Fruit fly (Drosophila melanogaster) whole organism, embryonic: ENCODE results near the gene CG43845.
A peak's percentile ranks its signal among the peaks of the same experiment; 100 is the strongest.

Experiments
- Bteb2 ChIP-seq: fragments of 200-800 bp; sonication (Bioruptor generic); optimal IDR thresholded peaks from 2 replicates; lab custom pipeline; 2016; ENCODE audit warnings: missing biosample characterization, missing genetic modification characterization
- CG10462 ChIP-seq: fragments of 200-800 bp; sonication (Bioruptor generic); optimal IDR thresholded peaks from 2 replicates; lab custom pipeline; 2016; ENCODE audit warnings: missing biosample characterization, missing genetic modification characterization
- CG10959 ChIP-seq: fragments of 200-800 bp; sonication (Bioruptor generic); IDR thresholded peaks from 2 replicates; pipeline ENCODE4 v1.3.6; 2022; ENCODE audit warnings: missing biosample characterization, missing genetic modification characterization
- CG11560 ChIP-seq: fragments of 200-800 bp; sonication (Bioruptor generic); IDR thresholded peaks from 3 replicates; pipeline ENCODE4 v1.3.6; 2022; ENCODE audit warnings: missing biosample characterization, missing genetic modification characterization
- CG11696 ChIP-seq: fragments of 200-800 bp; sonication (Bioruptor generic); IDR thresholded peaks from 2 replicates; pipeline ENCODE4 v1.3.6; 2022; ENCODE audit warnings: missing biosample characterization, missing genetic modification characterization
- CG12071 ChIP-seq: fragments of 200-800 bp; sonication (Bioruptor generic); optimal IDR thresholded peaks from 3 replicates; lab custom pipeline; 2018; ENCODE audit warnings: missing biosample characterization, mild to moderate bottlenecking, missing genetic modification characterization
- CG14441 ChIP-seq: fragments of 200-800 bp; sonication (Bioruptor generic); IDR thresholded peaks from 2 replicates; pipeline ENCODE4 v1.3.6; 2022; ENCODE audit warnings: missing biosample characterization, missing genetic modification characterization
- CG14710 ChIP-seq: fragments of 200-800 bp; sonication (Bioruptor generic); optimal IDR thresholded peaks from 3 replicates; lab custom pipeline; 2019; ENCODE audit warnings: missing biosample characterization, mild to moderate bottlenecking, missing genetic modification characterization, moderate library complexity
- CG16815 ChIP-seq: fragments of 200-800 bp; sonication (Bioruptor generic); optimal IDR thresholded peaks from 3 replicates; lab custom pipeline; 2017; ENCODE audit warnings: missing biosample characterization, mild to moderate bottlenecking, missing genetic modification characterization
- CG17328 ChIP-seq: fragments of 200-800 bp; sonication (Bioruptor generic); IDR thresholded peaks from 2 replicates; pipeline ENCODE4 v1.3.6; 2022; ENCODE audit warnings: missing biosample characterization, missing genetic modification characterization
- CG1792 ChIP-seq: fragments of 200-800 bp; sonication (Bioruptor generic); optimal IDR thresholded peaks from 2 replicates; lab custom pipeline; 2016; ENCODE audit warnings: missing biosample characterization, missing genetic modification characterization
- CG2116 ChIP-seq: fragments of 200-800 bp; sonication (Bioruptor generic); optimal IDR thresholded peaks from 3 replicates; lab custom pipeline; 2018; ENCODE audit warnings: missing biosample characterization, mild to moderate bottlenecking, missing genetic modification characterization
- CG2889 ChIP-seq: fragments of 200-800 bp; sonication (Bioruptor generic); IDR thresholded peaks from 3 replicates; pipeline ENCODE4 v1.3.6; 2022; ENCODE audit warnings: missing biosample characterization, missing genetic modification characterization
- CG31441 ChIP-seq: fragments of 200-800 bp; sonication (Bioruptor generic); IDR thresholded peaks from 2 replicates; pipeline ENCODE4 v1.3.6; 2022; ENCODE audit warnings: missing biosample characterization, missing genetic modification characterization
- CG32532 ChIP-seq: fragments of 200-800 bp; sonication (Bioruptor generic); IDR thresholded peaks from 2 replicates; pipeline ENCODE4 v1.3.6; 2022; ENCODE audit warnings: missing biosample characterization, missing genetic modification characterization
- CG34422 ChIP-seq: fragments of 200-800 bp; sonication (Bioruptor generic); IDR thresholded peaks from 3 replicates; pipeline ENCODE4 v1.3.6; 2022; ENCODE audit warnings: missing biosample characterization, missing genetic modification characterization
- CG5245 ChIP-seq: fragments of 200-800 bp; sonication (Bioruptor generic); optimal IDR thresholded peaks from 3 replicates; lab custom pipeline; 2016; ENCODE audit warnings: missing biosample characterization, missing genetic modification characterization
- CG7556 ChIP-seq: fragments of 200-800 bp; sonication (Bioruptor generic); optimal IDR thresholded peaks from 2 replicates; lab custom pipeline; 2017; ENCODE audit warnings: missing biosample characterization, mild to moderate bottlenecking, missing genetic modification characterization
- CG8944 ChIP-seq: fragments of 200-800 bp; sonication (Bioruptor generic); optimal IDR thresholded peaks from 3 replicates; lab custom pipeline; 2016; ENCODE audit warnings: missing biosample characterization, missing genetic modification characterization
- CG9797 ChIP-seq: fragments of 200-800 bp; sonication (Bioruptor generic); optimal IDR thresholded peaks from 3 replicates; lab custom pipeline; 2018; ENCODE audit warnings: missing biosample characterization, mild to moderate bottlenecking, missing genetic modification characterization
- CHES-1-like ChIP-seq: fragments of 200-800 bp; sonication (Bioruptor generic); optimal IDR thresholded peaks from 2 replicates; lab custom pipeline; 2016; ENCODE audit warnings: missing biosample characterization, missing genetic modification characterization
- Drgx ChIP-seq: fragments of 200-800 bp; sonication (Bioruptor generic); IDR thresholded peaks from 2 replicates; pipeline ENCODE4 v1.3.6; 2022; ENCODE audit warnings: missing biosample characterization, missing genetic modification characterization
- ERR ChIP-seq: fragments of 200-800 bp; sonication (Bioruptor generic); optimal IDR thresholded peaks from 2 replicates; lab custom pipeline; 2016; ENCODE audit warnings: missing biosample characterization, missing genetic modification characterization
- Gug ChIP-seq: fragments of 200-800 bp; sonication (Bioruptor generic); IDR thresholded peaks from 4 replicates; pipeline ENCODE4 v1.3.6; 2022; ENCODE audit warnings: missing biosample characterization, missing genetic modification characterization
- H2.0 ChIP-seq: fragments of 200-800 bp; sonication (Bioruptor generic); IDR thresholded peaks from 2 replicates; pipeline ENCODE4 v1.3.6; 2022; ENCODE audit warnings: missing biosample characterization, missing genetic modification characterization
- HLH4C ChIP-seq: fragments of 200-800 bp; sonication (Bioruptor generic); IDR thresholded peaks from 3 replicates; pipeline ENCODE4 v1.3.6; 2022; ENCODE audit warnings: missing biosample characterization, missing genetic modification characterization; ENCODE audit not compliant: partially characterized antibody
- MESR4 ChIP-seq: fragments of 200-800 bp; sonication (Bioruptor generic); optimal IDR thresholded peaks from 2 replicates; lab custom pipeline; 2018; ENCODE audit warnings: missing biosample characterization, mild to moderate bottlenecking, missing genetic modification characterization, moderate library complexity
- Mes4 ChIP-seq: fragments of 200-800 bp; sonication (Bioruptor generic); optimal IDR thresholded peaks from 2 replicates; lab custom pipeline; 2016; ENCODE audit warnings: missing biosample characterization, missing genetic modification characterization
- NFAT ChIP-seq: fragments of 200-800 bp; sonication (Bioruptor generic); IDR thresholded peaks from 2 replicates; pipeline ENCODE4 v1.3.6; 2022; ENCODE audit warnings: missing biosample characterization, missing genetic modification characterization
- Neu2 ChIP-seq: fragments of 200-800 bp; sonication (Bioruptor generic); optimal IDR thresholded peaks from 3 replicates; lab custom pipeline; 2016; ENCODE audit warnings: missing biosample characterization, missing genetic modification characterization, borderline replicate concordance
- Oaz ChIP-seq: fragments of 200-800 bp; sonication (Bioruptor generic); IDR thresholded peaks from 2 replicates; pipeline ENCODE4 v1.3.6; 2022; ENCODE audit warnings: missing biosample characterization, missing genetic modification characterization
- Poxn ChIP-seq: fragments of 200-800 bp; sonication (Bioruptor generic); IDR thresholded peaks from 2 replicates; pipeline ENCODE4 v1.3.6; 2022; ENCODE audit warnings: missing biosample characterization, missing genetic modification characterization
- Rfx ChIP-seq: fragments of 200-800 bp; sonication (Bioruptor generic); IDR thresholded peaks from 2 replicates; pipeline ENCODE4 v1.3.6; 2022; ENCODE audit warnings: missing biosample characterization, missing genetic modification characterization
- Rx ChIP-seq: fragments of 200-800 bp; sonication (Bioruptor generic); IDR thresholded peaks from 2 replicates; pipeline ENCODE4 v1.3.6; 2022; ENCODE audit warnings: missing biosample characterization, missing genetic modification characterization
- Sin3A ChIP-seq: fragments of >200 bp; optimal IDR thresholded peaks from 2 replicates; lab custom pipeline; 2018
- abd-A ChIP-seq: fragments of 200-800 bp; sonication (Bioruptor generic); optimal IDR thresholded peaks from 3 replicates; lab custom pipeline; 2019; ENCODE audit warnings: missing biosample characterization, mild to moderate bottlenecking, missing genetic modification characterization, moderate library complexity
- caup ChIP-seq: fragments of 200-800 bp; sonication (Bioruptor generic); optimal IDR thresholded peaks from 3 replicates; lab custom pipeline; 2017; ENCODE audit warnings: missing biosample characterization, mild to moderate bottlenecking, missing genetic modification characterization, moderate library complexity; ENCODE audit not compliant: severe bottlenecking
- cg ChIP-seq: fragments of 200-800 bp; sonication (Bioruptor generic); optimal IDR thresholded peaks from 3 replicates; lab custom pipeline; 2019; ENCODE audit warnings: missing biosample characterization, mild to moderate bottlenecking, missing genetic modification characterization, moderate library complexity
- corto ChIP-seq: fragments of 200-800 bp; sonication (Bioruptor generic); optimal IDR thresholded peaks from 2 replicates; lab custom pipeline; 2016; ENCODE audit warnings: missing biosample characterization, mild to moderate bottlenecking, missing genetic modification characterization, moderate library complexity
- crp ChIP-seq, 2 experiments: fragments of 200-800 bp; sonication (Bioruptor generic); optimal IDR thresholded peaks; 2 replicates in 1 of 2; 3 replicates in 1 of 2; lab custom pipeline; 2017; ENCODE audit warnings: missing biosample characterization in 2 of 2, missing genetic modification characterization in 2 of 2, mild to moderate bottlenecking in 1 of 2, moderate library complexity in 1 of 2
- emc ChIP-seq: fragments of 200-800 bp; sonication (Bioruptor generic); optimal IDR thresholded peaks from 2 replicates; lab custom pipeline; 2016; ENCODE audit warnings: missing biosample characterization, missing genetic modification characterization
- esg ChIP-seq: fragments of 200-800 bp; sonication (Bioruptor generic); conservative IDR thresholded peaks from 2 replicates; pipeline ENCODE4 v1.3.6; 2022; ENCODE audit warnings: missing biosample characterization, missing genetic modification characterization
- gfzf ChIP-seq: fragments of 200-800 bp; sonication (Bioruptor generic); optimal IDR thresholded peaks from 2 replicates; lab custom pipeline; 2016; ENCODE audit warnings: missing biosample characterization, mild to moderate bottlenecking, missing genetic modification characterization, moderate library complexity
- ken ChIP-seq: fragments of 200-800 bp; sonication (Bioruptor generic); IDR thresholded peaks from 3 replicates; pipeline ENCODE4 v1.3.6; 2022; ENCODE audit warnings: missing biosample characterization, missing genetic modification characterization
- lbe ChIP-seq: fragments of 200-800 bp; sonication (Bioruptor generic); optimal IDR thresholded peaks from 2 replicates; lab custom pipeline; 2016; ENCODE audit warnings: missing biosample characterization, mild to moderate bottlenecking, missing genetic modification characterization
- luna ChIP-seq: fragments of 200-800 bp; sonication (Bioruptor generic); optimal IDR thresholded peaks from 2 replicates; lab custom pipeline; 2016; ENCODE audit warnings: missing biosample characterization, missing genetic modification characterization
- p53 ChIP-seq: fragments of 200-800 bp; sonication (Bioruptor generic); optimal IDR thresholded peaks from 2 replicates; lab custom pipeline; 2016; ENCODE audit warnings: missing biosample characterization, missing genetic modification characterization
- pita ChIP-seq: fragments of 200-800 bp; sonication (Bioruptor generic); optimal IDR thresholded peaks from 2 replicates; lab custom pipeline; 2017; ENCODE audit warnings: missing biosample characterization, mild to moderate bottlenecking, missing genetic modification characterization
- repo ChIP-seq: fragments of 200-800 bp; sonication (Bioruptor generic); optimal IDR thresholded peaks from 2 replicates; lab custom pipeline; 2016; ENCODE audit warnings: missing biosample characterization, missing genetic modification characterization
- slbo ChIP-seq: fragments of 200-800 bp; sonication (Bioruptor generic); IDR thresholded peaks from 2 replicates; pipeline ENCODE4 v1.3.6; 2022; ENCODE audit warnings: missing biosample characterization, missing genetic modification characterization
- trem ChIP-seq: fragments of 200-800 bp; optimal IDR thresholded peaks from 3 replicates; lab custom pipeline; 2019; ENCODE audit warnings: missing biosample characterization, mild to moderate bottlenecking, missing genetic modification characterization, moderate library complexity
- tx ChIP-seq: fragments of 200-800 bp; sonication (Bioruptor generic); optimal IDR thresholded peaks from 2 replicates; lab custom pipeline; 2016; ENCODE audit warnings: missing biosample characterization, missing genetic modification characterization

The CG43845 gene

DNA sequence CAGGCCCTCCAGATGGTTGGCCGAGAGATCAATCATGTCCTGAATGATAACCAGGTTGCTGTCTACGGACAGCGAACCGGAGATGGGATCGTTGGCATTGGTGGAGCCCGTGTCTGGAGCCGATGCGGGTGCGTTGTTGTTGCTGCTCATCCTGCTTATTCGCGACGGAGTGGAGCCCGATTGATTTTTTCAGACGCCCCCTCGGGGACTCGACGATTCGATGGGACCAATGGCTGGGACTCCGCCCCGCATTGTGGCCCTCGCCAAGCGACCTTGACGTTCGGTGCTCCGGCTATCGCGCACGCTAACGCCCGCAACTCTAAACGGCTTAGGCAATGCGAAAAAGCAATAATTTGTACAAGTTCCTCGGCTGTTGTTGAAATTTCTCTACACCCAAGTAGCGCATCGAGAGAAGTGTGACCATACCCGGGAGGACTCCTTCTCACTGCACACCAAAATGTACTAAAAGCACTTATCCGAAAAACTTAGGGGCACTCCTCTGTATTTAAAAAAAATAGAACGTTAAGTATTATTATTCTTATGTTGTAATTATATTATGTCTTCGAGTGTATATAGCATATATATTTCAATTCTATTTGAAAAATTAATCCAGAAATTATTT, 39.3 kb downstream of the CG43845 start, which contains the start of gene ksr (continued):
- no peak for TF ChIP-seq NFAT (GFP tag; lab: Robert Waterston, UW)
- TF ChIP-seq CG12071 (GFP tag; lab: Kevin White, UChicago) = no peak
- no peak for TF ChIP-seq Rx (GFP tag; lab: Robert Waterston, UW)
- TF ChIP-seq CG17328 (GFP tag; lab: Robert Waterston, UW) = peak; percentile 36; the same call in 1 of the 2 replicates
- no peak for TF ChIP-seq CG14441 (GFP tag; lab: Robert Waterston, UW)
- no peak for TF ChIP-seq Oaz (GFP tag; lab: Robert Waterston, UW)
- no peak for TF ChIP-seq CG10959 (GFP tag; lab: Robert Waterston, UW)
- no peak for TF ChIP-seq abd-A (tag; lab: Kevin White, UChicago)
- peak; percentile 55 for TF ChIP-seq CG9797
- TF ChIP-seq Rfx (GFP tag; lab: Robert Waterston, UW) = peak; percentile 17; the same call in 1 of the 2 replicates
- TF ChIP-seq HLH4C = peak; percentile 35; the same call in 1 of the 3 replicates
- peak; percentile 19 for TF ChIP-seq CG2116 (GFP tag; lab: Kevin White, UChicago)
- no peak for TF ChIP-seq emc (GFP tag; lab: Kevin White, UChicago)
- no peak for TF ChIP-seq H2.0 (GFP tag; lab: Robert Waterston, UW)
- TF ChIP-seq CG34422 = peak; percentile 38; the same call in 1 of the 3 replicates
- TF ChIP-seq CG2889 (GFP tag; lab: Robert Waterston, UW) = no peak
- TF ChIP-seq caup (GFP tag; lab: Kevin White, UChicago) = no peak
- peak; percentile 5 for TF ChIP-seq CG10462 (GFP tag; lab: Kevin White, UChicago)
- no peak for TF ChIP-seq lbe (GFP tag; lab: Kevin White, UChicago)
- TF ChIP-seq esg = no peak
- no peak for TF ChIP-seq Poxn (GFP tag; lab: Robert Waterston, UW)
- no peak for TF ChIP-seq Mes4 (GFP tag; lab: Kevin White, UChicago)
- TF ChIP-seq Sin3A (lab: Kevin White, UChicago) = peak; percentile 13
- no peak for TF ChIP-seq Bteb2
- no peak for TF ChIP-seq CG5245 (GFP tag; lab: Kevin White, UChicago)
- TF ChIP-seq Neu2 (GFP tag; lab: Kevin White, UChicago) = no peak
- TF ChIP-seq slbo (GFP tag; lab: Robert Waterston, UW) = peak; percentile 63
- TF ChIP-seq CG8944 (GFP tag; lab: Kevin White, UChicago) = no peak
- TF ChIP-seq p53 (GFP tag; lab: Kevin White, UChicago) = no peak
- no peak for TF ChIP-seq CG7556 (GFP tag; lab: Kevin White, UChicago)
- no peak for TF ChIP-seq crp (GFP tag; optimal IDR thresholded peaks at IDR 0.05; lab: Kevin White, UChicago)
- no peak for TF ChIP-seq tx (GFP tag; lab: Kevin White, UChicago)
- no peak for TF ChIP-seq CG1792 (GFP tag; lab: Kevin White, UChicago)
- TF ChIP-seq CG16815 (GFP tag; lab: Kevin White, UChicago) = no peak
- no peak for TF ChIP-seq cg
- no peak for TF ChIP-seq Gug (GFP tag; lab: Robert Waterston, UW)
- peak; percentile 69 for TF ChIP-seq gfzf (GFP tag; lab: Kevin White, UChicago)
- TF ChIP-seq trem (tag; lab: Kevin White, UChicago) = no peak
- no peak for TF ChIP-seq CG11696 (GFP tag; lab: Robert Waterston, UW)
- no peak for TF ChIP-seq CG11560 (tag; lab: Robert Waterston, UW)
- no peak for TF ChIP-seq corto (GFP tag; lab: Kevin White, UChicago)
- TF ChIP-seq Drgx (GFP tag; lab: Robert Waterston, UW) = 0 out of 2 replicates have a peak, but pooled peaks have one; percentile 14
- no peak for TF ChIP-seq ERR (GFP tag; lab: Kevin White, UChicago)
- no peak for TF ChIP-seq CHES-1-like (GFP tag; lab: Kevin White, UChicago)
- TF ChIP-seq CG32532 (GFP tag; lab: Robert Waterston, UW) = peak; percentile 38; the same call in 1 of the 2 replicates
- no peak for TF ChIP-seq pita
- TF ChIP-seq repo (GFP tag; lab: Kevin White, UChicago) = no peak
- TF ChIP-seq luna (GFP tag; lab: Kevin White, UChicago) = no peak
- TF ChIP-seq ken (GFP tag; lab: Robert Waterston, UW) = no peak
- no peak; the same call in 1 of the 2 replicates for TF ChIP-seq CG31441 (GFP tag; lab: Robert Waterston, UW)
- peak; percentile 55 for TF ChIP-seq CG14710 (tag; lab: Kevin White, UChicago)
- TF ChIP-seq MESR4 (GFP tag; lab: Kevin White, UChicago) = peak; percentile 98
